Fruit fly (Drosophila melanogaster): ENCODE results near the gene shop.

DNA sequence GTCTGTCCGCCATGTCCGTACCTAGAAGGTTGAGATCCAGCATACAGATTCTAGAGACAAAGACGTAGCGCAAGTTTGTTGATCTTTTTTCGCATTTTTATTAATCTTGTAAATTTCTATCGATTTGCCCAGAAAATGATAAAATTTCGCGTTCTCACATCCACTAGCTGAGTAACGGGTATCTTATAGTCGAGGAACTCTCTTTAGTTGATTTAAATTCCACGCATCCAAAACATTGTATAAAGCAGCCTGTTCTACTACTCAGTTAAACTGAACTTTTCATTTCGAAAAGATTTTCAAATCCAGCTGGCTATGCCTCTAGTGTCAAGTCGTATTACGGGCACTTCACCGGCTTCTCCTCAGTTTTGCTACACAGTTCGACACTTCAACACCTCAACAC lies 45.8 kb upstream of the shop start, which contains the start of gene SdhBL:
- TF ChIP-seq CG12768 (GFP tag; optimal IDR thresholded peaks at IDR 0.05) (no peak), cnc (optimal IDR thresholded peaks at IDR 0.05) (no peak), Crg-1 (GFP tag; optimal IDR thresholded peaks at IDR 0.05) (no peak), CG7101 (tag; optimal IDR thresholded peaks at IDR 0.05) (no peak)
